Fruit fly (Drosophila melanogaster) whole organism, prepupa: ENCODE data around the gene CG7017.

Experiments
- CG31627 ChIP-seq: fragments of 200-800 bp; sonication (Bioruptor generic); optimal IDR thresholded peaks from 3 replicates; lab custom pipeline; 2016; ENCODE audit warnings: missing biosample characterization, missing genetic modification characterization
- CG6163 ChIP-seq: fragments of 200-800 bp; sonication (Bioruptor generic); IDR thresholded peaks from 3 replicates; pipeline ENCODE4 v1.3.6; 2022; ENCODE audit warnings: missing biosample characterization, missing genetic modification characterization
- CG7368 ChIP-seq: fragments of 200-800 bp; sonication (Bioruptor generic); optimal IDR thresholded peaks from 3 replicates; lab custom pipeline; 2016; ENCODE audit warnings: missing biosample characterization, missing genetic modification characterization
- CG8319 ChIP-seq: fragments of 200-800 bp; sonication (Bioruptor generic); optimal IDR thresholded peaks from 3 replicates; lab custom pipeline; 2016; ENCODE audit warnings: missing biosample characterization, missing genetic modification characterization
- CG9139 ChIP-seq: fragments of 200-800 bp; sonication (Bioruptor generic); optimal IDR thresholded peaks from 3 replicates; lab custom pipeline; 2017; ENCODE audit warnings: missing biosample characterization, mild to moderate bottlenecking, missing genetic modification characterization
- Eip78C ChIP-seq: fragments of 200-800 bp; sonication (Bioruptor generic); peaks from one replicate; lab custom pipeline; 2016; ENCODE audit warnings: missing biosample characterization, missing genetic modification characterization
- Hr4 ChIP-seq: fragments of 200-800 bp; sonication (Bioruptor generic); optimal IDR thresholded peaks from 3 replicates; lab custom pipeline; 2016; ENCODE audit warnings: missing biosample characterization, missing genetic modification characterization
- OdsH ChIP-seq: fragments of 200-800 bp; sonication (Bioruptor generic); optimal IDR thresholded peaks from 3 replicates; lab custom pipeline; 2016; ENCODE audit warnings: missing biosample characterization, missing genetic modification characterization
- Sox14 ChIP-seq: fragments of 200-800 bp; sonication (Bioruptor generic); optimal IDR thresholded peaks from 3 replicates; lab custom pipeline; 2016; ENCODE audit warnings: missing biosample characterization, missing genetic modification characterization
- net ChIP-seq: fragments of 200-800 bp; sonication (Bioruptor generic); optimal IDR thresholded peaks from 3 replicates; lab custom pipeline; 2016; ENCODE audit warnings: missing biosample characterization, missing genetic modification characterization

DNA sequence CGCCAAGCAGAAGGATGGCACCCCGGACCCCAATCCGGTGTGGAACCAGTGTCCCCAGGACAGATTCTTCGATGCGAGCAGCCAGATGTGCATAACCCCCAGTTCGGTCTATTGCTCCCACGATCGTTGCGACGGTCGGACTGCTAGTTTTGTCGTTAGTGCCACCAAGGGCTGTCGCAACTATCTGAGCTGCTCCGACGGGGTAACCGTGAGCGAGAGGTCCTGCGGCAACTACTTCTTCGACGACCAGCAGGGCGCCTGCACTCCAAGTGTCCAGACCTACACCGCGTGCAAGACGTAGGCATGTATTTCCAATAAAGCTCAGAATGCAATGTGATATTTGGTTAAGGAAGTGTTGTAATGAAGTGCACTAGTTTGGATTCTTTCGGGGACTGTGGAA is 10.7 kb upstream of the CG7017 start:
- no peak for TF ChIP-seq CG6163 (GFP tag; lab: Robert Waterston, UW)
- TF ChIP-seq Sox14 (GFP tag; lab: Kevin White, UChicago), result no peak
- TF ChIP-seq CG7368 (GFP tag; lab: Kevin White, UChicago), result no peak
- TF ChIP-seq Hr4 (GFP tag; lab: Kevin White, UChicago), result no peak
- TF ChIP-seq CG9139 (GFP tag; lab: Kevin White, UChicago), result no peak
- TF ChIP-seq CG31627, result no peak
- no peak for TF ChIP-seq Eip78C (GFP tag; lab: Kevin White, UChicago)
- no peak for TF ChIP-seq net (GFP tag; lab: Kevin White, UChicago)
- no peak for TF ChIP-seq OdsH (GFP tag; lab: Kevin White, UChicago)
- TF ChIP-seq CG8319 (GFP tag; lab: Kevin White, UChicago), result no peak
